Worm (Caenorhabditis elegans) whole organism, early embryonic: ENCODE results near the gene ZK470.14.

ENCODE experiments used
- B0310.2 ChIP-seq: sonication (generic microtip); optimal IDR thresholded peaks from 2 replicates; lab custom pipeline; 2016; ENCODE audit warnings: mild to moderate bottlenecking, missing genetic modification characterization, missing compliant biosample characterization
- F13C5.2 ChIP-seq: sonication (generic microtip); optimal IDR thresholded peaks from 2 replicates; lab custom pipeline; 2017; ENCODE audit warnings: mild to moderate bottlenecking, missing genetic modification characterization, inconsistent platforms, missing compliant biosample characterization
- aly-1 ChIP-seq: sonication (generic microtip); optimal IDR thresholded peaks from 2 replicates; lab custom pipeline; 2016; ENCODE audit warnings: missing genetic modification characterization, missing compliant biosample characterization
- ama-1 ChIP-seq: fragments of 150-350 bp; optimal IDR thresholded peaks from 2 replicates; lab custom pipeline; 2014
- ceh-13 ChIP-seq: fragments of 200-800 bp; sonication (Bioruptor generic); optimal IDR thresholded peaks from 2 replicates; lab custom pipeline; 2018; ENCODE audit warnings: mild to moderate bottlenecking, missing genetic modification characterization, missing compliant biosample characterization
- ceh-36 ChIP-seq: sonication (generic microtip); optimal IDR thresholded peaks from 2 replicates; lab custom pipeline; 2016; ENCODE audit warnings: missing genetic modification characterization, inconsistent platforms, missing compliant biosample characterization
- ets-7 ChIP-seq: sonication (generic microtip); optimal IDR thresholded peaks from 2 replicates; lab custom pipeline; 2016; ENCODE audit warnings: missing genotype, missing genetic modification characterization, missing compliant biosample characterization
- flt-1 ChIP-seq: fragments of 200-800 bp; sonication (Bioruptor generic); IDR thresholded peaks from 2 replicates; pipeline ENCODE4 v1.3.6; 2022; ENCODE audit warnings: missing genetic modification characterization, missing compliant biosample characterization
- hmbx-1 ChIP-seq: sonication (generic microtip); optimal IDR thresholded peaks from 2 replicates; lab custom pipeline; 2016; ENCODE audit warnings: mild to moderate bottlenecking, missing genetic modification characterization, missing compliant biosample characterization
- hmg-4 ChIP-seq: fragments of 200-800 bp; sonication (Bioruptor generic); optimal IDR thresholded peaks from 2 replicates; lab custom pipeline; 2018; ENCODE audit warnings: mild to moderate bottlenecking, missing genetic modification characterization, missing compliant biosample characterization
- hnd-1 ChIP-seq: sonication (generic microtip); optimal IDR thresholded peaks from 2 replicates; lab custom pipeline; 2016; ENCODE audit warnings: missing genetic modification characterization, missing compliant biosample characterization
- pes-1 ChIP-seq: fragments of 200-800 bp; sonication (Bioruptor generic); IDR thresholded peaks from 2 replicates; pipeline ENCODE4 v1.3.6; 2022; ENCODE audit warnings: missing genetic modification reagents, missing genetic modification characterization, missing compliant biosample characterization
- scrt-1 ChIP-seq: fragments of 200-800 bp; sonication (Bioruptor generic); IDR thresholded peaks from 2 replicates; pipeline ENCODE4 v1.3.6; 2022; ENCODE audit warnings: missing genetic modification characterization, missing compliant biosample characterization
- sea-1 ChIP-seq: fragments of 200-800 bp; sonication (Bioruptor generic); conservative IDR thresholded peaks from 2 replicates; pipeline ENCODE4 v1.3.6; 2022; ENCODE audit warnings: missing genetic modification characterization, missing compliant biosample characterization
- tbx-11 ChIP-seq: fragments of 200-800 bp; sonication (Bioruptor generic); IDR thresholded peaks from 2 replicates; pipeline ENCODE4 v1.3.6; 2022; ENCODE audit warnings: missing genetic modification characterization, missing compliant biosample characterization
- tbx-37 ChIP-seq: fragments of 200-800 bp; sonication (Bioruptor generic); conservative IDR thresholded peaks from 2 replicates; pipeline ENCODE4 v1.3.6; 2022; ENCODE audit warnings: missing genetic modification reagents, missing genetic modification characterization, missing compliant biosample characterization
- tra-4 ChIP-seq: sonication (generic microtip); optimal IDR thresholded peaks from 2 replicates; lab custom pipeline; 2017; ENCODE audit warnings: missing genetic modification characterization, missing compliant biosample characterization

Gene ZK470.14

DNA sequence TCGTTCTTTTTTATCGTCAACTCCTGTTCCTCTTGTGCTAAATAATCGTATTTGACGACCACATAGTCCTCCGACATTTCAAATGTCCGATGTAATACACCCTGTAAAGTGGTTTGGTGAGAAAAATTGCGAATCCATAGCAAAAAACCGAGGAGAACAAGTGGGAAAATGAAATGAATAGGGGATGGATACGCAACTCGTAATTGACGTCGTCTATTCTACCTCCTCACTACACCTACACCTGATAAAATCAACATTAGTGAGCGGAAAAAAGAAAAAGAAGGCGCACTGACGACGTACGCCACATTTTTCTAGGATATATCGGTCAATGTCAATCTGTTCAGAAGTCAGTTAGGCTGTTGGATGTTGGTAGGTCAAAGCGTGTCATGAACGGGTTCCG is 13.9 kb upstream of the ZK470.14 start, which contains the start of gene nck-1:
Gene nck-1, minus strand, starts transcription at position 101 of the 400 bp plus-strand sequence.
- no peak for TF ChIP-seq hmg-4 (GFP tag; lab: Kevin White, UChicago)
- no peak for TF ChIP-seq B0310.2 (tag; lab: Kevin White, UChicago)
- TF ChIP-seq tbx-37 (GFP tag; lab: Robert Waterston, UW), result no peak
- TF ChIP-seq ets-7, result no peak
- TF ChIP-seq aly-1 (tag; lab: Kevin White, UChicago), result no peak
- TF ChIP-seq tbx-11 (GFP tag; lab: Robert Waterston, UW), result no peak
- TF ChIP-seq hmbx-1 (tag; lab: Kevin White, UChicago), result no peak
- TF ChIP-seq sea-1, result no peak
- TF ChIP-seq ama-1 (lab: Kevin White, UChicago), result no peak
- no peak for TF ChIP-seq flt-1 (GFP tag; lab: Robert Waterston, UW)
- TF ChIP-seq scrt-1 (GFP tag; lab: Robert Waterston, UW), result no peak
- TF ChIP-seq hnd-1 (tag; lab: Kevin White, UChicago), result no peak
- TF ChIP-seq pes-1 (GFP tag; lab: Robert Waterston, UW), result no peak
- TF ChIP-seq ceh-13 (GFP tag; lab: Kevin White, UChicago), result no peak
- no peak for TF ChIP-seq ceh-36 (tag; lab: Kevin White, UChicago)
- no peak for TF ChIP-seq F13C5.2 (tag; lab: Kevin White, UChicago)
- no peak for TF ChIP-seq tra-4 (tag; lab: Kevin White, UChicago)

DNA sequence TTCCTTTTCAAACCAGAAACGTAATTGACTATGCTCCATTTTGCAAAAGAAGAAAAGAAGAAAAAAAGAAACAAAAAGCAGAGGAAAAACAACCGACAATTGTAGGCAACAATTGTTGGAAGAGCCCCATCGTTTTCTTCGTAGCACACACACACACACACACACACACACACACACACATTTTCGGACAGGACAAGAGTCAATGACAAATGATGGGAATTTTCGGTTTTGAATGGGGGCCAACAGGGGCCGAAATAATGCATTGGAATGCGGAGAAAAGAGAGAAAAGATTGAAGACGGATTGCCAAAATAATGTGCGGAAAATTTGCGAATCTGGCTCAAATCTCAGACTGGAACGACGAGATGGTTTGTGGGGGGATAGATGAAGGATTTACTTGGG is 12.5 kb upstream of the ZK470.14 start:
- TF ChIP-seq sea-1 (no peak), ets-7 (no peak), tbx-37 (GFP tag; lab: Robert Waterston, UW) (no peak), ceh-13 (GFP tag; lab: Kevin White, UChicago) (no peak), ama-1 (lab: Kevin White, UChicago) (no peak), hmbx-1 (tag; lab: Kevin White, UChicago) (no peak), flt-1 (GFP tag; lab: Robert Waterston, UW) (no peak), hnd-1 (tag; lab: Kevin White, UChicago) (no peak), hmg-4 (GFP tag; lab: Kevin White, UChicago) (no peak), ceh-36 (tag; lab: Kevin White, UChicago) (no peak), aly-1 (tag; lab: Kevin White, UChicago) (no peak), tbx-11 (GFP tag; lab: Robert Waterston, UW) (no peak), tra-4 (tag; lab: Kevin White, UChicago) (no peak), B0310.2 (tag; lab: Kevin White, UChicago) (no peak)

ce11 chrX:4157896-4158295 is 9.4 kb upstream of the ZK470.14 start:
- 0 out of 2 replicates have a peak, but pooled peaks have one; percentile 53 for TF ChIP-seq scrt-1 (GFP tag; lab: Robert Waterston, UW)
- peak; percentile 78 for TF ChIP-seq hmg-4 (GFP tag; lab: Kevin White, UChicago)
- TF ChIP-seq aly-1 (tag; lab: Kevin White, UChicago), result no peak
- TF ChIP-seq F13C5.2 (tag; lab: Kevin White, UChicago), result peak; percentile 14

- TF ChIP-seq B0310.2 (tag; lab: Kevin White, UChicago) (no peak), hmg-4 (GFP tag; lab: Kevin White, UChicago) (no peak), ama-1 (lab: Kevin White, UChicago) (no peak), F13C5.2 (tag; lab: Kevin White, UChicago) (no peak), scrt-1 (GFP tag; lab: Robert Waterston, UW) (no peak), ceh-13 (GFP tag; lab: Kevin White, UChicago) (no peak), aly-1 (tag; lab: Kevin White, UChicago) (no peak), flt-1 (GFP tag; lab: Robert Waterston, UW) (no peak), tra-4 (tag; lab: Kevin White, UChicago) (no peak), sea-1 (no peak)
Measured at ce11 chrX:4159185-4159871, 7.9 kb upstream of the ZK470.14 start.

- TF ChIP-seq ceh-36 (tag; lab: Kevin White, UChicago) (no peak), F13C5.2 (tag; lab: Kevin White, UChicago) (no peak), hmbx-1 (tag; lab: Kevin White, UChicago) (no peak), hmg-4 (GFP tag; lab: Kevin White, UChicago) (no peak), hnd-1 (tag; lab: Kevin White, UChicago) (no peak), pes-1 (GFP tag; lab: Robert Waterston, UW) (no peak), tra-4 (tag; lab: Kevin White, UChicago) (no peak), tbx-11 (GFP tag; lab: Robert Waterston, UW) (no peak), sea-1 (no peak), B0310.2 (tag; lab: Kevin White, UChicago) (no peak), tbx-37 (GFP tag; lab: Robert Waterston, UW) (no peak)
Measured at ce11 chrX:4159929-4160328, 7.3 kb upstream of the ZK470.14 start.

DNA sequence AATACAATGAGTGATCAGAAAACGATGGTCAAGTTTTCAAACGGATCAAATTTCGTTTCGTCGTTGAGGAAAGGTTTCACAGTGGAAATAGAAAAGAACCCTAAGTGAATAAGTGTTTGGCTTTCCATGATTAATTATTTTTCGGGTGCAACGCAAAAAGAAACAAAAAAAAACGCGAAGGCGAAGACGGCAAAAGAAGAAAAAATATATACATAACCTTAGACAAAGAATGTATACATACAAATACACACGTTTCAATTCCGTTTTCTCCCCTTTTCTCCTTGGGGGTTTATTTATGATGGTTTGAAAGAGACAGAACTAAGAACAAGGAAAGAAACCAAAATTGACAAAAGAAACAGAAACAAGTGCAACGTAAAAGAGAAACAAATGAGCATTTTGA is 5.3 kb upstream of the ZK470.14 start:
- TF ChIP-seq flt-1 (GFP tag; lab: Robert Waterston, UW) (no peak), sea-1 (no peak), aly-1 (tag; lab: Kevin White, UChicago) (no peak), F13C5.2 (tag; lab: Kevin White, UChicago) (no peak), hmbx-1 (tag; lab: Kevin White, UChicago) (no peak), hnd-1 (tag; lab: Kevin White, UChicago) (no peak), B0310.2 (tag; lab: Kevin White, UChicago) (no peak), hmg-4 (GFP tag; lab: Kevin White, UChicago) (no peak), tbx-11 (GFP tag; lab: Robert Waterston, UW) (no peak), ceh-13 (GFP tag; lab: Kevin White, UChicago) (no peak), ama-1 (lab: Kevin White, UChicago) (no peak), tra-4 (tag; lab: Kevin White, UChicago) (no peak), ets-7 (no peak), scrt-1 (GFP tag; lab: Robert Waterston, UW) (no peak), ceh-36 (tag; lab: Kevin White, UChicago) (no peak), tbx-37 (GFP tag; lab: Robert Waterston, UW) (no peak), pes-1 (GFP tag; lab: Robert Waterston, UW) (no peak)
